Worm (Caenorhabditis elegans): ENCODE results near the gene C08B11.9.

The C08B11.9 gene

ce11 chrII:8020580-8021044 is 17.4 kb downstream of the C08B11.9 start (continued):
- TF ChIP-seq lin-13 (GFP tag; optimal IDR thresholded peaks at IDR 0.05) (no peak), egl-43 (GFP tag; IDR thresholded peaks at IDR 0.05) (no peak), R02D3.7 (tag; optimal IDR thresholded peaks at IDR 0.05) (no peak), cey-2 (tag; optimal IDR thresholded peaks at IDR 0.05; ENCODE audit: borderline replicate concordance, insufficient read depth) (no peak), dmd-9 (GFP tag; IDR thresholded peaks at IDR 0.05) (no peak), snpc-1.2 (GFP tag; IDR thresholded peaks at IDR 0.05) (no peak), mep-1 (tag; optimal IDR thresholded peaks at IDR 0.05) (peak; percentile 8), snpc-4 (tag; optimal IDR thresholded peaks at IDR 0.05) (no peak), sdz-12 (GFP tag; optimal IDR thresholded peaks at IDR 0.05) (peak; percentile 69), php-3 (GFP tag; IDR thresholded peaks at IDR 0.05) (no peak), ces-1 (GFP tag; optimal IDR thresholded peaks at IDR 0.05) (no peak), D1046.2 (GFP tag; IDR thresholded peaks at IDR 0.05) (no peak), pha-4 (GFP tag; IDR thresholded peaks at IDR 0.05) (peak; percentile 45; the same call in 1 of the 2 replicates), pha-4 (tag; optimal IDR thresholded peaks at IDR 0.05) (no peak), duxl-1 (tag; optimal IDR thresholded peaks at IDR 0.05; ENCODE audit: poor library complexity) (no peak), aha-1 (tag) (peak; percentile 83), daf-12 (tag; optimal IDR thresholded peaks at IDR 0.05) (no peak), mdl-1 (tag; optimal IDR thresholded peaks at IDR 0.05) (no peak)

ce11 chrII:8017380-8017779 is 20.6 kb downstream of the C08B11.9 start, which contains the start of gene zyg-11:
TSS of gene zyg-11 (plus strand) at chrII:8017680.
- TF ChIP-seq mxl-3 (GFP tag; optimal IDR thresholded peaks at IDR 0.05) (no peak), lin-38 (GFP tag; IDR thresholded peaks at IDR 0.05) (no peak), ceh-28 (tag; optimal IDR thresholded peaks at IDR 0.05) (no peak), ceh-82 (tag; optimal IDR thresholded peaks at IDR 0.05) (no peak), lsy-2 (tag; optimal IDR thresholded peaks at IDR 0.05) (no peak), unc-62 (GFP tag; optimal IDR thresholded peaks at IDR 0.05 in 1 of 2) (no peak), unc-62 (tag; optimal IDR thresholded peaks at IDR 0.05) (no peak), dve-1 (tag; optimal IDR thresholded peaks at IDR 0.05; ENCODE audit: insufficient read depth) (no peak), lin-29 (GFP tag; IDR thresholded peaks at IDR 0.05) (no peak), lin-15B (tag; optimal IDR thresholded peaks at IDR 0.05) (no peak), unc-39 (tag; optimal IDR thresholded peaks at IDR 0.05) (no peak), spr-1 (tag; optimal IDR thresholded peaks at IDR 0.05) (no peak), ZK337.2 (GFP tag; IDR thresholded peaks at IDR 0.05) (no peak), fkh-10 (GFP tag; optimal IDR thresholded peaks at IDR 0.05) (no peak), ztf-11 (tag; optimal IDR thresholded peaks at IDR 0.05) (no peak), zip-2 (tag; optimal IDR thresholded peaks at IDR 0.05) (no peak), Y75B8A.6 (GFP tag; IDR thresholded peaks at IDR 0.05) (no peak), nhr-77 (tag; optimal IDR thresholded peaks at IDR 0.05) (no peak), dpl-1 (GFP tag; optimal IDR thresholded peaks at IDR 0.05) (no peak)

DNA sequence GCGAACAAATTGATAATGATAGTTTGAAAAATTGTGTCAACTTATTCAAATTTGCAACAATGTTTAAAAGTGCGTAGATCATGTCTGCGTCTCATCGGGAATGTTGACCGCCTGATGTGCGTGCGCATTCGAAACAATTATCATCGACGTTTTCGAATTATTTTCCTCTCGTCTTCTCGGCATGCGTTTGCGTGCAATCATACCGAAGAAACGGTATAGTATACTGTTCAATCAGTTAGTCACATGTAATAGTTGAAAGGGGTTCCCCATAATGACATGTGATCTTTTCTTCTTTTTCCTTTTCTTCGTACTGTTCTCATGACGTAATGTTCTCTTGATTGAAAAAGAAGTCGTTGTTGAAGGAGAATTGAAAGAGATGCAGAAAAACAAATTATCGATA is 21.2 kb downstream of the C08B11.9 start:
- TF ChIP-seq pqm-1 (tag; optimal IDR thresholded peaks at IDR 0.05), result peak; percentile 58
- no peak for TF ChIP-seq aly-2 (tag; optimal IDR thresholded peaks at IDR 0.05)
- peak; percentile 78 for TF ChIP-seq mxl-3 (GFP tag; optimal IDR thresholded peaks at IDR 0.05)
- 0 out of 4 replicates have a peak, but pooled peaks of 1 of the 2 experiments have one; percentile 14 for TF ChIP-seq madf-5 (GFP tag; IDR thresholded peaks at IDR 0.05)
- no peak for TF ChIP-seq nhr-41 (GFP tag; IDR thresholded peaks at IDR 0.05)
- no peak for TF ChIP-seq lim-7 (GFP tag; IDR thresholded peaks at IDR 0.05)
- peak; percentile 81 for TF ChIP-seq nhr-77 (tag; optimal IDR thresholded peaks at IDR 0.05)
- 0 out of 2 replicates have a peak, but pooled peaks have one; percentile 18 for TF ChIP-seq zfp-3 (GFP tag; conservative IDR thresholded peaks at IDR 0.05)
- TF ChIP-seq ceh-28 (tag; optimal IDR thresholded peaks at IDR 0.05), result no peak
- peak; percentile 73; the same call in 1 of the 2 replicates for TF ChIP-seq mdt-29 (GFP tag; IDR thresholded peaks at IDR 0.05)
- peak in 1 of 2 experiments; percentile 81 for TF ChIP-seq hif-1 (tag; optimal IDR thresholded peaks at IDR 0.05)
- TF ChIP-seq unc-62 (GFP tag; optimal IDR thresholded peaks at IDR 0.05 in 1 of 2), result peak in 1 of 2 experiments; percentile 99
- no peak for TF ChIP-seq unc-62 (tag; optimal IDR thresholded peaks at IDR 0.05)
- TF ChIP-seq jun-1 (tag; optimal IDR thresholded peaks at IDR 0.05), result peak; percentile 48
- TF ChIP-seq lin-29 (GFP tag; IDR thresholded peaks at IDR 0.05), result no peak
- peak; percentile 72 for TF ChIP-seq nhr-10 (tag; optimal IDR thresholded peaks at IDR 0.05)
- TF ChIP-seq egl-27 (tag; optimal IDR thresholded peaks at IDR 0.05), result no peak
- TF ChIP-seq F44E2.7 (GFP tag; IDR thresholded peaks at IDR 0.05), result no peak
- peak; percentile 82 for TF ChIP-seq tra-1 (GFP tag; IDR thresholded peaks at IDR 0.05)
- TF ChIP-seq fos-1 (tag; optimal IDR thresholded peaks at IDR 0.05), result peak; percentile 70
